Worm (Caenorhabditis elegans) whole organism, L1 larva: ENCODE measurements around the gene srx-63.

ENCODE experiments used
- ceh-82 ChIP-seq, 3 experiments: fragments of 150-350 bp in 1 of 3; sonication (generic microtip) in 2 of 3; optimal IDR thresholded peaks; 2 replicates each; lab custom pipeline; 2014 to 2017; ENCODE audit warnings: missing biosample characterization in 3 of 3, missing genetic modification characterization in 3 of 3
- dpl-1 ChIP-seq, 3 experiments: fragments of 150-350 bp in 2 of 3; sonication (generic microtip) in 1 of 3; optimal IDR thresholded peaks; 2 replicates each; lab custom pipeline; 2014 to 2017; ENCODE audit warnings: missing biosample characterization in 3 of 3, missing genetic modification characterization in 3 of 3, missing genetic modification reagents in 3 of 3
- fkh-8 ChIP-seq: sonication (generic microtip); optimal IDR thresholded peaks from 2 replicates; lab custom pipeline; 2016; ENCODE audit warnings: mild to moderate bottlenecking, missing genetic modification characterization, missing compliant biosample characterization
- fos-1 ChIP-seq: fragments of 150-350 bp; optimal IDR thresholded peaks from 2 replicates; lab custom pipeline; 2014; ENCODE audit warnings: missing biosample characterization, missing genetic modification characterization
- nhr-19 ChIP-seq: fragments of 200-800 bp; sonication (Bioruptor generic); conservative IDR thresholded peaks from 2 replicates; pipeline ENCODE4 v1.3.6; 2022; ENCODE audit warnings: missing genetic modification characterization, missing compliant biosample characterization
- nhr-237 ChIP-seq: fragments of 150-350 bp; optimal IDR thresholded peaks from 2 replicates; lab custom pipeline; 2014; ENCODE audit warnings: missing biosample characterization, missing genetic modification characterization
- rnt-1 ChIP-seq: sonication (generic microtip); optimal IDR thresholded peaks from 2 replicates; lab custom pipeline; 2016; ENCODE audit warnings: mild to moderate bottlenecking, missing genetic modification characterization, moderate library complexity, missing compliant biosample characterization
- snpc-4 ChIP-seq: fragments of 150-350 bp; optimal IDR thresholded peaks from 2 replicates; lab custom pipeline; 2014; ENCODE audit warnings: missing biosample characterization, missing genetic modification characterization
- snu-23 ChIP-seq: sonication (generic microtip); optimal IDR thresholded peaks from 2 replicates; lab custom pipeline; 2016; ENCODE audit warnings: missing genetic modification characterization, missing compliant biosample characterization
- unc-130 ChIP-seq: fragments of 150-350 bp; optimal IDR thresholded peaks from 2 replicates; lab custom pipeline; 2017; ENCODE audit warnings: missing biosample characterization, missing genetic modification characterization, inconsistent platforms

- TF ChIP-seq fkh-8 (no peak), snu-23 (GFP tag; lab: Kevin White, UChicago) (no peak), nhr-19 (no peak), ceh-82 (tag; optimal IDR thresholded peaks at IDR 0.05; lab: Kevin White, UChicago) (no peak), rnt-1 (tag; lab: Kevin White, UChicago) (no peak), dpl-1 (GFP tag; optimal IDR thresholded peaks at IDR 0.05; lab: Kevin White, UChicago) (no peak), nhr-237 (no peak), snpc-4 (tag; lab: Kevin White, UChicago) (no peak), unc-130 (tag; lab: Kevin White, UChicago) (no peak), fos-1 (no peak)
These were observed 26.2 kb downstream of the srx-63 start, which contains the start of gene cyp-34A5 for ce11 chrV:3957608-3958007.
